Fruit fly (Drosophila melanogaster): ENCODE measurements around the gene CG12519.

dm6 chr3L:19504719-19505118 is 32.4 kb downstream of the CG12519 start:
- TF ChIP-seq CG34367 (tag; optimal IDR thresholded peaks at IDR 0.05) (no peak), CG14655 (GFP tag; optimal IDR thresholded peaks at IDR 0.05) (no peak), CG10348 (GFP tag; IDR thresholded peaks at IDR 0.05) (no peak), CG4496 (GFP tag; IDR thresholded peaks at IDR 0.05) (no peak), CG15710 (tag; optimal IDR thresholded peaks at IDR 0.05) (no peak), Ets98B (GFP tag; IDR thresholded peaks at IDR 0.05) (no peak), CG32121 (GFP tag; IDR thresholded peaks at IDR 0.05) (no peak), CG8159 (tag; optimal IDR thresholded peaks at IDR 0.05) (no peak), CG9948 (tag; optimal IDR thresholded peaks at IDR 0.05) (no peak), D1 (tag; optimal IDR thresholded peaks at IDR 0.05) (no peak)
